Worm (Caenorhabditis elegans) whole organism, L1 larva: Measurements from ENCODE around the gene srd-5.

ENCODE experiments used
- C16A3.4 ChIP-seq: fragments of 150-350 bp; optimal IDR thresholded peaks from 2 replicates; lab custom pipeline; 2014; ENCODE audit warnings: missing biosample characterization, missing genetic modification characterization
- C34B4.2 ChIP-seq: sonication (generic microtip); optimal IDR thresholded peaks from 2 replicates; lab custom pipeline; 2017; ENCODE audit warnings: mild to moderate bottlenecking, missing genetic modification characterization, missing compliant biosample characterization
- F16B12.6 ChIP-seq: fragments of 150-350 bp; optimal IDR thresholded peaks from 2 replicates; lab custom pipeline; 2014; ENCODE audit warnings: missing biosample characterization, missing genetic modification characterization
- Y116A8C.19 ChIP-seq: sonication (generic microtip); optimal IDR thresholded peaks from 2 replicates; lab custom pipeline; 2016; ENCODE audit warnings: missing compliant biosample characterization, missing genetic modification characterization, borderline replicate concordance
- alr-1 ChIP-seq: fragments of 200-800 bp; sonication (Bioruptor generic); optimal IDR thresholded peaks from 2 replicates; lab custom pipeline; 2018; ENCODE audit warnings: borderline replicate concordance, mild to moderate bottlenecking, missing genetic modification characterization, missing compliant biosample characterization
- aly-2 ChIP-seq: fragments of 150-350 bp; optimal IDR thresholded peaks from 2 replicates; lab custom pipeline; 2014; ENCODE audit warnings: missing biosample characterization, missing genetic modification characterization
- ama-1 ChIP-seq: fragments of 150-350 bp; optimal IDR thresholded peaks from 2 replicates; lab custom pipeline; 2014
- ceh-63 ChIP-seq: fragments of 200-800 bp; sonication (Bioruptor generic); optimal IDR thresholded peaks from 2 replicates; lab custom pipeline; 2018; ENCODE audit warnings: mild to moderate bottlenecking, missing genetic modification characterization, missing compliant biosample characterization
- ceh-8 ChIP-seq: fragments of 200-800 bp; sonication (Bioruptor generic); optimal IDR thresholded peaks from 2 replicates; lab custom pipeline; 2018; ENCODE audit warnings: mild to moderate bottlenecking, missing genetic modification characterization, moderate library complexity, missing compliant biosample characterization
- ceh-82 ChIP-seq, 3 experiments: fragments of 150-350 bp in 1 of 3; sonication (generic microtip) in 2 of 3; optimal IDR thresholded peaks; 2 replicates each; lab custom pipeline; 2014 to 2017; ENCODE audit warnings: missing biosample characterization in 3 of 3, missing genetic modification characterization in 3 of 3
- ceh-88 ChIP-seq: fragments of 200-800 bp; sonication (Bioruptor generic); IDR thresholded peaks from 2 replicates; pipeline ENCODE4 v1.3.6; 2022; ENCODE audit warnings: missing genetic modification characterization, missing compliant biosample characterization
- ceh-90 ChIP-seq: sonication (generic microtip); optimal IDR thresholded peaks from 2 replicates; lab custom pipeline; 2016; ENCODE audit warnings: missing genetic modification characterization, missing compliant biosample characterization
- ces-1 ChIP-seq: fragments of 150-350 bp; optimal IDR thresholded peaks from 2 replicates; lab custom pipeline; 2014; ENCODE audit warnings: missing biosample characterization, missing genetic modification reagents, missing genetic modification characterization
- efl-1 ChIP-seq, 4 experiments: fragments of 150-350 bp; optimal IDR thresholded peaks in 3 of 4; peaks in 1 of 4; 1 replicate in 1 of 4; 2 replicates in 3 of 4; lab custom pipeline; 2014; ENCODE audit warnings: missing biosample characterization in 2 of 4, missing genetic modification characterization in 2 of 4, missing genetic modification reagents in 2 of 4
- efl-3 ChIP-seq: fragments of 200-800 bp; sonication (Bioruptor generic); optimal IDR thresholded peaks from 2 replicates; lab custom pipeline; 2018; ENCODE audit warnings: mild to moderate bottlenecking, missing genetic modification characterization, missing compliant biosample characterization
- egl-13 ChIP-seq: sonication (generic microtip); optimal IDR thresholded peaks from 2 replicates; lab custom pipeline; 2016; ENCODE audit warnings: missing genotype, missing genetic modification reagents, missing genetic modification characterization, missing compliant biosample characterization
- egl-27 ChIP-seq, 2 experiments: fragments of 150-350 bp in 1 of 2; sonication (generic microtip); optimal IDR thresholded peaks; 3 replicates each; lab custom pipeline; 2017 to 2018; ENCODE audit warnings: missing biosample characterization in 2 of 2, missing genetic modification characterization in 2 of 2, missing genetic modification reagents in 2 of 2
- elt-3 ChIP-seq, 6 experiments: fragments of 150-350 bp in 1 of 6; sonication (generic microtip); optimal IDR thresholded peaks; 2 replicates each; lab custom pipeline; 2017 to 2018; ENCODE audit warnings: missing biosample characterization in 6 of 6, missing genetic modification characterization in 6 of 6, inconsistent platforms in 1 of 6
- ets-5 ChIP-seq: fragments of 200-800 bp; sonication (Bioruptor generic); IDR thresholded peaks from 2 replicates; pipeline ENCODE4 v1.3.6; 2022; ENCODE audit warnings: missing genetic modification characterization, missing compliant biosample characterization
- fkh-10 ChIP-seq: sonication (generic microtip); optimal IDR thresholded peaks from 2 replicates; lab custom pipeline; 2017; ENCODE audit warnings: missing biosample characterization, missing genetic modification reagents, missing genetic modification characterization
- fkh-8 ChIP-seq: sonication (generic microtip); optimal IDR thresholded peaks from 2 replicates; lab custom pipeline; 2016; ENCODE audit warnings: mild to moderate bottlenecking, missing genetic modification characterization, missing compliant biosample characterization
- grh-1 ChIP-seq: fragments of 200-800 bp; sonication (Bioruptor generic); IDR thresholded peaks from 2 replicates; pipeline ENCODE4 v1.3.6; 2022; ENCODE audit warnings: missing genetic modification reagents, missing genetic modification characterization, missing compliant biosample characterization
- hpl-2 ChIP-seq: fragments of 150-350 bp; optimal IDR thresholded peaks from 2 replicates; lab custom pipeline; 2014; ENCODE audit warnings: missing biosample characterization, missing genetic modification reagents, missing genetic modification characterization
- irx-1 ChIP-seq: sonication (generic microtip); optimal IDR thresholded peaks from 2 replicates; lab custom pipeline; 2016; ENCODE audit warnings: missing genetic modification characterization, missing compliant biosample characterization
- isw-1 ChIP-seq: fragments of 200-800 bp; sonication (Bioruptor generic); IDR thresholded peaks from 2 replicates; pipeline ENCODE4 v1.3.6; 2022; ENCODE audit warnings: missing genetic modification characterization, missing compliant biosample characterization
- lin-13 ChIP-seq: fragments of 150-350 bp; optimal IDR thresholded peaks from 2 replicates; lab custom pipeline; 2014; ENCODE audit warnings: missing biosample characterization, missing genetic modification reagents, missing genetic modification characterization
- lin-14 ChIP-seq: fragments of 200-800 bp; sonication (Bioruptor generic); optimal IDR thresholded peaks from 2 replicates; lab custom pipeline; 2018; ENCODE audit warnings: mild to moderate bottlenecking, missing genetic modification characterization, moderate library complexity, missing compliant biosample characterization
- lin-15B ChIP-seq: fragments of 150-350 bp; sonication (generic microtip); optimal IDR thresholded peaks from 3 replicates; lab custom pipeline; 2014; ENCODE audit warnings: missing biosample characterization, missing genetic modification characterization
- lin-35 ChIP-seq, 2 experiments: fragments of 150-350 bp; optimal IDR thresholded peaks; 2 replicates each; lab custom pipeline; 2014; ENCODE audit warnings: missing biosample characterization in 2 of 2, missing genetic modification characterization in 2 of 2, missing genetic modification reagents in 2 of 2
- lsy-2 ChIP-seq, 2 experiments: fragments of 150-350 bp; optimal IDR thresholded peaks; 2 replicates each; lab custom pipeline; 2014; ENCODE audit warnings: missing biosample characterization in 2 of 2, missing genetic modification characterization in 2 of 2
- mdl-1 ChIP-seq, 2 experiments: fragments of 150-350 bp; optimal IDR thresholded peaks; 2 replicates each; lab custom pipeline; 2014 to 2017; ENCODE audit warnings: missing biosample characterization in 2 of 2, missing genetic modification characterization in 2 of 2, inconsistent platforms in 1 of 2
- mep-1 ChIP-seq: fragments of 150-350 bp; optimal IDR thresholded peaks from 2 replicates; lab custom pipeline; 2014; ENCODE audit warnings: missing biosample characterization, missing genetic modification characterization
- nhr-11 ChIP-seq: fragments of 150-350 bp; optimal IDR thresholded peaks from 2 replicates; lab custom pipeline; 2014; ENCODE audit warnings: missing biosample characterization, missing genetic modification characterization
- nhr-12 ChIP-seq: sonication (generic microtip); optimal IDR thresholded peaks from 2 replicates; lab custom pipeline; 2017; ENCODE audit warnings: missing biosample characterization, missing genetic modification characterization
- nhr-20 ChIP-seq: sonication (generic microtip); optimal IDR thresholded peaks from 2 replicates; lab custom pipeline; 2016; ENCODE audit warnings: mild to moderate bottlenecking, missing genetic modification characterization, missing compliant biosample characterization
- nhr-237 ChIP-seq: fragments of 150-350 bp; optimal IDR thresholded peaks from 2 replicates; lab custom pipeline; 2014; ENCODE audit warnings: missing biosample characterization, missing genetic modification characterization
- nhr-47 ChIP-seq: sonication (generic microtip); optimal IDR thresholded peaks from 2 replicates; lab custom pipeline; 2016; ENCODE audit warnings: mild to moderate bottlenecking, missing genetic modification characterization, moderate library complexity, missing compliant biosample characterization
- nhr-84 ChIP-seq: sonication (generic microtip); optimal IDR thresholded peaks from 2 replicates; lab custom pipeline; 2017; ENCODE audit warnings: missing biosample characterization, missing genetic modification characterization
- pax-3 ChIP-seq: fragments of 200-800 bp; sonication (Bioruptor generic); optimal IDR thresholded peaks from 2 replicates; lab custom pipeline; 2018; ENCODE audit warnings: mild to moderate bottlenecking, missing genetic modification characterization, moderate library complexity, missing compliant biosample characterization
- pqm-1 ChIP-seq: sonication (generic microtip); optimal IDR thresholded peaks from 3 replicates; lab custom pipeline; 2017; ENCODE audit warnings: missing biosample characterization, missing genetic modification characterization
- skn-1 ChIP-seq: fragments of 150-350 bp; optimal IDR thresholded peaks from 2 replicates; lab custom pipeline; 2014; ENCODE audit warnings: missing biosample characterization, missing genetic modification characterization
- sox-4 ChIP-seq: sonication (generic microtip); optimal IDR thresholded peaks from 2 replicates; lab custom pipeline; 2016; ENCODE audit warnings: missing genetic modification characterization, missing compliant biosample characterization
- sptf-1 ChIP-seq: fragments of 150-350 bp; optimal IDR thresholded peaks from 2 replicates; lab custom pipeline; 2014; ENCODE audit warnings: missing biosample characterization, missing genetic modification characterization
- tbx-2 ChIP-seq: sonication (generic microtip); optimal IDR thresholded peaks from 2 replicates; lab custom pipeline; 2016; ENCODE audit warnings: missing genetic modification characterization, missing compliant biosample characterization
- unc-130 ChIP-seq: fragments of 150-350 bp; optimal IDR thresholded peaks from 2 replicates; lab custom pipeline; 2017; ENCODE audit warnings: missing biosample characterization, missing genetic modification characterization, inconsistent platforms
- unc-62 ChIP-seq: fragments of 150-350 bp; optimal IDR thresholded peaks from 2 replicates; lab custom pipeline; 2014; ENCODE audit warnings: missing biosample characterization, missing genetic modification reagents, missing genetic modification characterization
- unc-86 ChIP-seq: sonication (generic microtip); optimal IDR thresholded peaks from 2 replicates; lab custom pipeline; 2016; ENCODE audit warnings: missing genetic modification characterization, missing compliant biosample characterization
- unc-98 ChIP-seq: fragments of 200-800 bp; sonication (Bioruptor generic); IDR thresholded peaks from 2 replicates; pipeline ENCODE4 v1.3.6; 2022; ENCODE audit warnings: missing genetic modification characterization, missing compliant biosample characterization
- vab-15 ChIP-seq: sonication (generic microtip); optimal IDR thresholded peaks from 2 replicates; lab custom pipeline; 2017; ENCODE audit warnings: missing genotype, mild to moderate bottlenecking, missing genetic modification characterization, missing compliant biosample characterization
- xbp-1 ChIP-seq: sonication (generic microtip); optimal IDR thresholded peaks from 2 replicates; lab custom pipeline; 2016; ENCODE audit warnings: missing genetic modification characterization, missing compliant biosample characterization
- zip-4 ChIP-seq: fragments of 200-800 bp; sonication (Bioruptor generic); optimal IDR thresholded peaks from 2 replicates; lab custom pipeline; 2018; ENCODE audit warnings: mild to moderate bottlenecking, missing genetic modification characterization, moderate library complexity, missing compliant biosample characterization
- ztf-4 ChIP-seq: fragments of 150-350 bp; optimal IDR thresholded peaks from 2 replicates; lab custom pipeline; 2014; ENCODE audit warnings: missing biosample characterization, missing genetic modification characterization

The srd-5 gene

ce11 chrIV:5657126-5657666, 17.1 kb downstream of the srd-5 start (continued):
- TF ChIP-seq irx-1 (tag; lab: Kevin White, UChicago) (peak; percentile 75), ceh-88 (peak; percentile 56; the same call in 1 of the 2 replicates), unc-98 (GFP tag; lab: Robert Waterston, UW) (peak; percentile 36; the same call in 1 of the 2 replicates), ama-1 (lab: Kevin White, UChicago) (no peak), ceh-90 (tag; lab: Kevin White, UChicago) (no peak), xbp-1 (tag; lab: Kevin White, UChicago) (peak; percentile 71), efl-1 (optimal IDR thresholded peaks at IDR 0.05; lab: Kevin White, UChicago) (peak; percentile 72 to 81), efl-1 (GFP tag; optimal IDR thresholded peaks at IDR 0.05 in 1 of 2; lab: Kevin White, UChicago) (peak; percentile 39 to 93), C34B4.2 (tag; lab: Kevin White, UChicago) (no peak), mep-1 (tag; lab: Kevin White, UChicago) (peak; percentile 50), ceh-8 (GFP tag; lab: Kevin White, UChicago) (no peak), nhr-20 (tag; lab: Kevin White, UChicago) (peak; percentile 96), pqm-1 (no peak), sox-4 (no peak), lin-15B (tag; lab: Kevin White, UChicago) (no peak), ztf-4 (tag; lab: Kevin White, UChicago) (peak; percentile 31), nhr-84 (tag; lab: Kevin White, UChicago) (no peak), skn-1 (no peak), zip-4 (no peak), lin-35 (GFP tag; optimal IDR thresholded peaks at IDR 0.05; lab: Kevin White, UChicago) (peak; percentile 69 to 79), unc-62 (GFP tag; lab: Kevin White, UChicago) (no peak), lin-14 (GFP tag; lab: Kevin White, UChicago) (peak; percentile 96), egl-13 (tag; lab: Kevin White, UChicago) (no peak), hpl-2 (GFP tag; lab: Kevin White, UChicago) (no peak), efl-3 (GFP tag; lab: Kevin White, UChicago) (no peak), pax-3 (peak; percentile 51), tbx-2 (peak; percentile 92), nhr-11 (peak; percentile 67), mdl-1 (tag; optimal IDR thresholded peaks at IDR 0.05; lab: Kevin White, UChicago) (peak in 1 of 2 experiments; percentile 82), aly-2 (tag; lab: Kevin White, UChicago) (no peak), C16A3.4 (tag; lab: Kevin White, UChicago) (peak; percentile 60), fkh-8 (tag; lab: Kevin White, UChicago) (peak; percentile 83), nhr-12 (tag; lab: Kevin White, UChicago) (no peak), egl-27 (tag; optimal IDR thresholded peaks at IDR 0.05; lab: Kevin White, UChicago) (peak in 1 of 2 experiments; percentile 79), ets-5 (GFP tag; lab: Robert Waterston, UW) (no peak), lsy-2 (tag; optimal IDR thresholded peaks at IDR 0.05; lab: Kevin White, UChicago) (peak; percentile 73 to 81), sptf-1 (tag; lab: Kevin White, UChicago) (no peak), grh-1 (peak; percentile 70), fkh-10 (peak; percentile 10), alr-1 (no peak), ceh-82 (tag; optimal IDR thresholded peaks at IDR 0.05; lab: Kevin White, UChicago) (peak; percentile 13 to 71 (median 69)), nhr-47 (peak; percentile 87), lin-13 (peak; percentile 70), isw-1 (peak; percentile 63), unc-130 (peak; percentile 4), Y116A8C.19 (tag; lab: Kevin White, UChicago) (no peak), nhr-237 (tag; lab: Kevin White, UChicago) (peak; percentile 45), vab-15 (no peak), unc-86 (peak; percentile 1), ces-1 (GFP tag; lab: Kevin White, UChicago) (no peak), ceh-63 (GFP tag; lab: Kevin White, UChicago) (no peak), elt-3 (tag; optimal IDR thresholded peaks at IDR 0.05; lab: Kevin White, UChicago) (peak in 3 of 6 experiments; percentile 51 to 83 (median 73)), F16B12.6 (no peak)
